Fruit fly (Drosophila melanogaster) Kc167 (cell line): Measurements from ENCODE around the gene PH4alphaNE3.

ENCODE experiments used
- Myc ChIP-seq: fragments of >200 bp; optimal IDR thresholded peaks from 2 replicates; lab custom pipeline; 2017; ENCODE audit warnings: missing external identifiers
- Sin3A ChIP-seq: fragments of >200 bp; optimal IDR thresholded peaks from 2 replicates; lab custom pipeline; 2018; ENCODE audit warnings: missing external identifiers
- h ChIP-seq: fragments of >200 bp; optimal IDR thresholded peaks from 3 replicates; lab custom pipeline; 2018; ENCODE audit warnings: missing external identifiers
- insv ChIP-seq: fragments of >200 bp; optimal IDR thresholded peaks from 3 replicates; lab custom pipeline; 2018; ENCODE audit warnings: missing external identifiers
- psq ChIP-seq: fragments of >200 bp; optimal IDR thresholded peaks from 2 replicates; lab custom pipeline; 2017; ENCODE audit warnings: missing external identifiers
- ttk ChIP-seq: sonication (Bioruptor generic); optimal IDR thresholded peaks from 2 replicates; lab custom pipeline; 2017; ENCODE audit warnings: missing external identifiers

PH4alphaNE3 gene

dm6 chr3R:30587196-30587753 is 16.7 kb upstream of the PH4alphaNE3 start, which contains the start of gene CG9717:
CG9717 (minus strand) TSS chr3R:30587302.
- no peak for TF ChIP-seq Sin3A (lab: Kevin White, UChicago)
- TF ChIP-seq Myc, result no peak
- TF ChIP-seq psq (lab: Kevin White, UChicago), result no peak
- no peak for TF ChIP-seq h (lab: Kevin White, UChicago)

- no peak for TF ChIP-seq psq (lab: Kevin White, UChicago)
- no peak for TF ChIP-seq h (lab: Kevin White, UChicago)
- TF ChIP-seq ttk (lab: Kevin White, UChicago), result no peak
- no peak for TF ChIP-seq insv (lab: Kevin White, UChicago)
- no peak for TF ChIP-seq Myc
- TF ChIP-seq Sin3A (lab: Kevin White, UChicago), result no peak
These were observed 13.7 kb upstream of the PH4alphaNE3 start for dm6 chr3R:30590237-30590636.

dm6 chr3R:30590845-30591244 is 13.1 kb upstream of the PH4alphaNE3 start:
- TF ChIP-seq Sin3A (lab: Kevin White, UChicago), result no peak
- no peak for TF ChIP-seq h (lab: Kevin White, UChicago)
- TF ChIP-seq Myc, result no peak
- TF ChIP-seq insv (lab: Kevin White, UChicago), result no peak
- TF ChIP-seq psq (lab: Kevin White, UChicago), result no peak
- TF ChIP-seq ttk (lab: Kevin White, UChicago), result no peak

dm6 chr3R:30592733-30593132 is 11.2 kb upstream of the PH4alphaNE3 start:
- TF ChIP-seq ttk (lab: Kevin White, UChicago) (no peak), insv (lab: Kevin White, UChicago) (no peak), psq (lab: Kevin White, UChicago) (no peak), h (lab: Kevin White, UChicago) (no peak), Sin3A (lab: Kevin White, UChicago) (no peak), Myc (no peak)

- TF ChIP-seq psq (lab: Kevin White, UChicago) (no peak), ttk (lab: Kevin White, UChicago) (no peak), Sin3A (lab: Kevin White, UChicago) (no peak)
These were observed 7.3 kb upstream of the PH4alphaNE3 start, which contains the start of gene CG31019 for dm6 chr3R:30596704-30597103. CG31019 (plus strand) TSS chr3R:30597004.

- TF ChIP-seq Sin3A (lab: Kevin White, UChicago), result no peak
- no peak for TF ChIP-seq ttk (lab: Kevin White, UChicago)
- TF ChIP-seq h (lab: Kevin White, UChicago), result no peak
- TF ChIP-seq insv (lab: Kevin White, UChicago), result no peak
- TF ChIP-seq Myc, result no peak
- no peak for TF ChIP-seq psq (lab: Kevin White, UChicago)
These were observed 4.5 kb upstream of the PH4alphaNE3 start for dm6 chr3R:30599404-30599980.

- peak; percentile 67 for TF ChIP-seq psq (lab: Kevin White, UChicago)
- TF ChIP-seq Sin3A (lab: Kevin White, UChicago), result no peak
- no peak for TF ChIP-seq h (lab: Kevin White, UChicago)
These were observed 3.6 kb upstream of the PH4alphaNE3 start for dm6 chr3R:30600154-30601009.

dm6 chr3R:30601440-30602256 is 2.3 kb upstream of the PH4alphaNE3 start, which contains the start of the genes CG2246 and CG31021:
CG2246 (minus strand) TSS chr3R:30601489.
CG31021 (plus strand) TSS chr3R:30602206.
- TF ChIP-seq insv (lab: Kevin White, UChicago) (no peak), Sin3A (lab: Kevin White, UChicago) (no peak)

- TF ChIP-seq psq (lab: Kevin White, UChicago), result no peak
- no peak for TF ChIP-seq ttk (lab: Kevin White, UChicago)
- no peak for TF ChIP-seq Sin3A (lab: Kevin White, UChicago)
- no peak for TF ChIP-seq h (lab: Kevin White, UChicago)
- no peak for TF ChIP-seq Myc
- no peak for TF ChIP-seq insv (lab: Kevin White, UChicago)
These were observed 1.9 kb downstream of the PH4alphaNE3 start, which contains the start of gene CG31016 for dm6 chr3R:30605889-30606288. CG31016 (plus strand) TSS chr3R:30606189.

- no peak for TF ChIP-seq insv (lab: Kevin White, UChicago)
- no peak for TF ChIP-seq Myc
These were observed 12.3 kb downstream of the PH4alphaNE3 start for dm6 chr3R:30616098-30616857.

- no peak for TF ChIP-seq Sin3A (lab: Kevin White, UChicago)
- no peak for TF ChIP-seq ttk (lab: Kevin White, UChicago)
- TF ChIP-seq psq (lab: Kevin White, UChicago), result no peak
- no peak for TF ChIP-seq insv (lab: Kevin White, UChicago)
- TF ChIP-seq Myc, result no peak
- no peak for TF ChIP-seq h (lab: Kevin White, UChicago)
These were observed 13.5 kb downstream of the PH4alphaNE3 start for dm6 chr3R:30617457-30617856.
